Worm (Caenorhabditis elegans): ENCODE results near the gene adm-2.

The adm-2 gene

ce11 chrX:13700642-13701233, 13.0 kb downstream of the adm-2 start (continued):
- TF ChIP-seq lin-39 (tag; optimal IDR thresholded peaks at IDR 0.05) (peak; percentile 100), ZK546.5 (tag; optimal IDR thresholded peaks at IDR 0.05) (peak; percentile 69), nhr-28 (tag; optimal IDR thresholded peaks at IDR 0.05) (peak; percentile 85), fkh-2 (tag; optimal IDR thresholded peaks at IDR 0.05) (peak; percentile 96), ceh-28 (tag; optimal IDR thresholded peaks at IDR 0.05) (peak; percentile 99), lsy-12 (tag; optimal IDR thresholded peaks at IDR 0.05) (peak; percentile 98), nhr-77 (tag; optimal IDR thresholded peaks at IDR 0.05) (peak; percentile 99), nhr-12 (tag; optimal IDR thresholded peaks at IDR 0.05) (peak; percentile 53), unc-62 (GFP tag; optimal IDR thresholded peaks at IDR 0.05) (peak; percentile 96), eor-1 (tag; optimal IDR thresholded peaks at IDR 0.05) (peak in 1 of 2 experiments; percentile 83), elt-3 (tag; optimal IDR thresholded peaks at IDR 0.05) (peak; percentile 85 to 99 (median 94)), ztf-11 (tag; optimal IDR thresholded peaks at IDR 0.05) (peak; percentile 69), nhr-237 (tag; optimal IDR thresholded peaks at IDR 0.05) (peak; percentile 96)

ce11 chrX:13702923-13703322, 15.2 kb downstream of the adm-2 start:
- TF ChIP-seq nhr-28 (tag; optimal IDR thresholded peaks at IDR 0.05) (no peak), elt-2 (tag; optimal IDR thresholded peaks at IDR 0.05) (no peak), elt-3 (tag; optimal IDR thresholded peaks at IDR 0.05) (no peak), R02D3.7 (tag; optimal IDR thresholded peaks at IDR 0.05) (no peak), nhr-11 (tag; optimal IDR thresholded peaks at IDR 0.05) (no peak), jun-1 (tag; optimal IDR thresholded peaks at IDR 0.05) (no peak), nhr-12 (tag; optimal IDR thresholded peaks at IDR 0.05) (no peak), hmg-11 (tag; optimal IDR thresholded peaks at IDR 0.05) (no peak), zag-1 (tag; optimal IDR thresholded peaks at IDR 0.05) (no peak), aly-2 (tag; optimal IDR thresholded peaks at IDR 0.05) (no peak), snpc-4 (tag; optimal IDR thresholded peaks at IDR 0.05) (no peak), pha-4 (tag; optimal IDR thresholded peaks at IDR 0.05) (no peak), egl-5 (tag; optimal IDR thresholded peaks at IDR 0.05) (no peak), nhr-23 (tag; optimal IDR thresholded peaks at IDR 0.05) (no peak), ztf-11 (tag; optimal IDR thresholded peaks at IDR 0.05) (no peak), pqm-1 (tag; optimal IDR thresholded peaks at IDR 0.05) (no peak), unc-62 (GFP tag; optimal IDR thresholded peaks at IDR 0.05) (no peak)

ce11 chrX:13706607-13707006, 18.9 kb downstream of the adm-2 start, which contains the start of gene K02D3.1:
Gene K02D3.1, plus strand, starts transcription at chrX:13706907.
- TF ChIP-seq aly-2 (tag; optimal IDR thresholded peaks at IDR 0.05) (no peak), R02D3.7 (tag; optimal IDR thresholded peaks at IDR 0.05) (no peak), nhr-237 (tag; optimal IDR thresholded peaks at IDR 0.05) (no peak), ceh-16 (tag; optimal IDR thresholded peaks at IDR 0.05) (no peak), jun-1 (tag; optimal IDR thresholded peaks at IDR 0.05) (no peak), mdl-1 (tag; optimal IDR thresholded peaks at IDR 0.05) (no peak), elt-1 (tag; optimal IDR thresholded peaks at IDR 0.05) (no peak), elt-2 (tag; optimal IDR thresholded peaks at IDR 0.05) (no peak), nfya-1 (tag; optimal IDR thresholded peaks at IDR 0.05; ENCODE audit: insufficient read depth) (no peak), nhr-11 (tag; optimal IDR thresholded peaks at IDR 0.05) (no peak), nhr-25 (tag; optimal IDR thresholded peaks at IDR 0.05) (no peak), ceh-28 (tag; optimal IDR thresholded peaks at IDR 0.05) (no peak), nhr-67 (tag; optimal IDR thresholded peaks at IDR 0.05) (no peak), elt-3 (tag; optimal IDR thresholded peaks at IDR 0.05) (no peak), nhr-77 (tag; optimal IDR thresholded peaks at IDR 0.05) (no peak), fkh-10 (GFP tag; optimal IDR thresholded peaks at IDR 0.05) (no peak), sea-2 (GFP tag; optimal IDR thresholded peaks at IDR 0.05) (no peak)

ce11 chrX:13709060-13709459, 21.3 kb downstream of the adm-2 start:
- no peak for TF ChIP-seq ceh-9 (tag; optimal IDR thresholded peaks at IDR 0.05)
- no peak for TF ChIP-seq nhr-23 (tag; optimal IDR thresholded peaks at IDR 0.05)

DNA sequence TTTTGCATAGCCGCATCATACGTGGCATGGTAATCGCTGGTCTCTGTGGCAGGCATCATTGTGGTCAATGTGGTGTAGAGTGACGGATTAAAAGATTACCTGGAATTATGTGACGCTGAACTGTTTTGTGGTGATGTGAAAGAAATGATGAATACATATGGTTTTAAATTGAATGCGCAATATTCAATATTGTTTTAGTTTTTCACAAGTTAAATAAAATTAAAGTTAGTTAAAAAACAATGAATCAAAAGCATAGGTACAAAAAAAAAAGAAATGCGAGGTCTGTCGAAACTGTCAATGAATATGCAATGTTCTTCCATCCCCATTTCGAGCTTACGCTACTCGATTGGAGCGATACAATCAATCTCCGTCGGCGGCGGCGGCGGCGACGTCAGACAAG, 24.2 kb downstream of the adm-2 start, which contains the start of gene K02D3.2:
K02D3.2 (minus strand) TSS at position 101 of the 400 bp plus-strand sequence.
- no peak for TF ChIP-seq elt-1 (tag; optimal IDR thresholded peaks at IDR 0.05)
- no peak for TF ChIP-seq snpc-4 (tag; optimal IDR thresholded peaks at IDR 0.05)
- no peak for TF ChIP-seq tbx-2 (tag; optimal IDR thresholded peaks at IDR 0.05)
- TF ChIP-seq nhr-67 (tag; optimal IDR thresholded peaks at IDR 0.05): no peak
- no peak for TF ChIP-seq mml-1 (tag; optimal IDR thresholded peaks at IDR 0.05)
- TF ChIP-seq fos-1 (tag; optimal IDR thresholded peaks at IDR 0.05): no peak
- TF ChIP-seq nfya-1 (tag; optimal IDR thresholded peaks at IDR 0.05; ENCODE audit: insufficient read depth): no peak
- TF ChIP-seq nhr-43 (tag; optimal IDR thresholded peaks at IDR 0.05; ENCODE audit: poor library complexity, severe bottlenecking): no peak
- TF ChIP-seq nhr-11 (tag; optimal IDR thresholded peaks at IDR 0.05): no peak
- no peak for TF ChIP-seq fkh-2 (tag; optimal IDR thresholded peaks at IDR 0.05)

Measured in whole organism, L3 larva.